Fruit fly (Drosophila melanogaster) whole organism, embryonic: ENCODE data around the gene cana.

ENCODE experiments used
- CG12659 ChIP-seq: fragments of 200-800 bp; sonication (Bioruptor generic); optimal IDR thresholded peaks from 3 replicates; lab custom pipeline; 2017; ENCODE audit warnings: mild to moderate bottlenecking, missing biosample characterization, missing genetic modification reagents, missing genetic modification characterization
- CG15011 ChIP-seq: fragments of 200-800 bp; sonication (Bioruptor generic); optimal IDR thresholded peaks from 3 replicates; lab custom pipeline; 2018; ENCODE audit warnings: missing biosample characterization, mild to moderate bottlenecking, missing genetic modification characterization
- CG2712 ChIP-seq: fragments of 200-800 bp; optimal IDR thresholded peaks from 3 replicates; lab custom pipeline; 2019; ENCODE audit warnings: missing biosample characterization, mild to moderate bottlenecking, missing genetic modification characterization, moderate library complexity
- CG3995 ChIP-seq: fragments of 200-800 bp; sonication (Bioruptor generic); optimal IDR thresholded peaks from 3 replicates; lab custom pipeline; 2016; ENCODE audit warnings: missing biosample characterization, missing genetic modification characterization
- CG8765 ChIP-seq: fragments of 200-800 bp; sonication (Bioruptor generic); IDR thresholded peaks from 2 replicates; pipeline ENCODE4 v1.3.6; 2022; ENCODE audit warnings: missing biosample characterization, missing genetic modification characterization
- CHES-1-like ChIP-seq: fragments of 200-800 bp; sonication (Bioruptor generic); optimal IDR thresholded peaks from 2 replicates; lab custom pipeline; 2016; ENCODE audit warnings: missing biosample characterization, missing genetic modification characterization
- Deaf1 ChIP-seq: fragments of 200-800 bp; optimal IDR thresholded peaks from 3 replicates; lab custom pipeline; 2019; ENCODE audit warnings: missing biosample characterization, mild to moderate bottlenecking, missing genetic modification characterization, moderate library complexity
- Dip3 ChIP-seq: fragments of 200-800 bp; sonication (Bioruptor generic); optimal IDR thresholded peaks from 3 replicates; lab custom pipeline; 2016; ENCODE audit warnings: missing biosample characterization, missing genetic modification characterization
- ash1 ChIP-seq: fragments of 200-800 bp; sonication (Bioruptor generic); optimal IDR thresholded peaks from 2 replicates; lab custom pipeline; 2018; ENCODE audit warnings: missing biosample characterization, mild to moderate bottlenecking, missing genetic modification characterization
- dimm ChIP-seq: fragments of 200-800 bp; sonication (Bioruptor generic); IDR thresholded peaks from 2 replicates; pipeline ENCODE4 v1.3.6; 2022; ENCODE audit warnings: missing biosample characterization, missing genetic modification characterization
- esg ChIP-seq: fragments of 200-800 bp; sonication (Bioruptor generic); conservative IDR thresholded peaks from 2 replicates; pipeline ENCODE4 v1.3.6; 2022; ENCODE audit warnings: missing biosample characterization, missing genetic modification characterization
- ewg ChIP-seq: fragments of 200-800 bp; sonication (Bioruptor generic); optimal IDR thresholded peaks from 3 replicates; lab custom pipeline; 2017; ENCODE audit warnings: mild to moderate bottlenecking, missing biosample characterization, missing genetic modification reagents, missing genetic modification characterization
- pum ChIP-seq: fragments of 200-800 bp; sonication (Bioruptor generic); optimal IDR thresholded peaks from 2 replicates; lab custom pipeline; 2016; ENCODE audit warnings: missing biosample characterization, missing genetic modification characterization

DNA sequence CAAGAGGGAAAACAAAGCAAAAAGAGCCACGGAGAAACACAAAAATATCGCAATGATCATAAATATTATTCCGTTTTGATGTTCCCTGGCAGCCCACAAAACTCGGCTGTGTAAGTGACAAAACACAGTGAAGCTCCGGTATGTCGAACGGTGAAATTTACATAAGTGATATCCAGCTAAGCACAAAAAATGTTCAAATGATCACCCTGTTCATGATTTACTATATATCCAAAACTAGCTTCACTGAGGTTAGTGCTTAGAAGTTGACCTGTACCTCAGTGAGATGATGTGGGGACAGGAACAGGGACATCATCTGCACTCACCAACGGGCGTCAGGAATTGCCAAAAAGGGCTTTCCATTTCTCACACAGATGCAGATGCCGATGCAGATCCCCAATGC, 36.5 kb downstream of the cana start:
- TF ChIP-seq esg (GFP tag; lab: Robert Waterston, UW) = no peak
- no peak for TF ChIP-seq CG2712 (tag; lab: Kevin White, UChicago)
- TF ChIP-seq CG15011 (GFP tag; lab: Kevin White, UChicago) = no peak
- TF ChIP-seq Deaf1 (tag; lab: Kevin White, UChicago) = no peak
- no peak for TF ChIP-seq Dip3 (GFP tag; lab: Kevin White, UChicago)
- TF ChIP-seq dimm (GFP tag; lab: Robert Waterston, UW) = no peak
- no peak for TF ChIP-seq ewg (GFP tag; lab: Kevin White, UChicago)
- TF ChIP-seq CHES-1-like (GFP tag; lab: Kevin White, UChicago) = no peak
- no peak for TF ChIP-seq CG3995
- no peak for TF ChIP-seq ash1
- no peak for TF ChIP-seq pum
- TF ChIP-seq CG8765 (GFP tag; lab: Robert Waterston, UW) = no peak
- TF ChIP-seq CG12659 (GFP tag; lab: Kevin White, UChicago) = no peak
